Worm (Caenorhabditis elegans) whole organism, L2 larva: ENCODE results near the gene F08D12.3.

Experiments
- C34F6.9 ChIP-seq: fragments of 150-350 bp; optimal IDR thresholded peaks from 2 replicates; lab custom pipeline; 2014; ENCODE audit warnings: missing biosample characterization, missing genetic modification characterization
- Y55F3AM.14 ChIP-seq: fragments of 200-800 bp; sonication (Bioruptor generic); optimal IDR thresholded peaks from 2 replicates; lab custom pipeline; 2018; ENCODE audit warnings: mild to moderate bottlenecking, missing genetic modification characterization, missing compliant biosample characterization
- ZK546.5 ChIP-seq: sonication (generic microtip); optimal IDR thresholded peaks from 2 replicates; lab custom pipeline; 2017; ENCODE audit warnings: missing biosample characterization, missing genetic modification characterization
- alr-1 ChIP-seq: fragments of 150-350 bp; optimal IDR thresholded peaks from 2 replicates; lab custom pipeline; 2014; ENCODE audit warnings: missing biosample characterization, missing genetic modification characterization
- aly-2 ChIP-seq: fragments of 150-350 bp; optimal IDR thresholded peaks from 2 replicates; lab custom pipeline; 2014; ENCODE audit warnings: missing biosample characterization, missing genetic modification characterization
- ama-1 ChIP-seq: fragments of 150-350 bp; optimal IDR thresholded peaks from 2 replicates; lab custom pipeline; 2018; ENCODE audit warnings: inconsistent platforms
- blmp-1 ChIP-seq: sonication (generic microtip); optimal IDR thresholded peaks from 2 replicates; lab custom pipeline; 2017; ENCODE audit warnings: missing genetic modification characterization, mild to moderate bottlenecking, missing compliant biosample characterization, antibody characterized with exemption, moderate library complexity; ENCODE audit not compliant: insufficient read depth
- ceh-16 ChIP-seq: fragments of 150-350 bp; optimal IDR thresholded peaks from 2 replicates; lab custom pipeline; 2014; ENCODE audit warnings: missing biosample characterization, missing genetic modification characterization
- ceh-82 ChIP-seq: fragments of 150-350 bp; optimal IDR thresholded peaks from 2 replicates; lab custom pipeline; 2014; ENCODE audit warnings: missing biosample characterization, missing genetic modification characterization
- crh-2 ChIP-seq: sonication (generic microtip); optimal IDR thresholded peaks from 2 replicates; lab custom pipeline; 2017; ENCODE audit warnings: missing biosample characterization, missing genetic modification characterization
- dmd-4 ChIP-seq: sonication (generic microtip); optimal IDR thresholded peaks from 2 replicates; lab custom pipeline; 2017; ENCODE audit warnings: missing biosample characterization, missing genetic modification characterization
- egl-27 ChIP-seq: sonication (generic microtip); optimal IDR thresholded peaks from 3 replicates; lab custom pipeline; 2017; ENCODE audit warnings: missing biosample characterization, missing genetic modification reagents, missing genetic modification characterization
- elt-1 ChIP-seq: fragments of 150-350 bp; optimal IDR thresholded peaks from 2 replicates; lab custom pipeline; 2014; ENCODE audit warnings: missing biosample characterization, missing genetic modification characterization
- elt-3 ChIP-seq: sonication (generic microtip); optimal IDR thresholded peaks from 2 replicates; lab custom pipeline; 2017; ENCODE audit warnings: missing biosample characterization, missing genetic modification characterization
- fos-1 ChIP-seq: fragments of 150-350 bp; optimal IDR thresholded peaks from 2 replicates; lab custom pipeline; 2014; ENCODE audit warnings: missing biosample characterization, missing genetic modification characterization
- gmeb-1 ChIP-seq: fragments of 150-350 bp; optimal IDR thresholded peaks from 2 replicates; lab custom pipeline; 2014; ENCODE audit warnings: missing biosample characterization, missing genetic modification characterization
- lin-11 ChIP-seq: fragments of 150-350 bp; sonication (generic microtip); optimal IDR thresholded peaks from 2 replicates; lab custom pipeline; 2014; ENCODE audit warnings: missing biosample characterization, missing genetic modification characterization, inconsistent platforms, mixed read lengths
- lin-13 ChIP-seq: fragments of 150-350 bp; optimal IDR thresholded peaks from 2 replicates; lab custom pipeline; 2014; ENCODE audit warnings: missing biosample characterization, missing genetic modification reagents, missing genetic modification characterization
- lin-39 ChIP-seq: fragments of 150-350 bp; optimal IDR thresholded peaks from 2 replicates; lab custom pipeline; 2014; ENCODE audit warnings: missing biosample characterization, missing genetic modification reagents, missing genetic modification characterization
- lsy-2 ChIP-seq, 2 experiments: fragments of 150-350 bp in 1 of 2; sonication (generic microtip) in 1 of 2; optimal IDR thresholded peaks; 2 replicates each; lab custom pipeline; 2014 to 2017; ENCODE audit warnings: missing biosample characterization in 2 of 2, missing genetic modification characterization in 2 of 2
- mdl-1 ChIP-seq, 2 experiments: fragments of 150-350 bp in 1 of 2; sonication (generic microtip) in 1 of 2; optimal IDR thresholded peaks; 2 replicates each; lab custom pipeline; 2017; ENCODE audit warnings: missing biosample characterization in 2 of 2, missing genetic modification characterization in 2 of 2
- nhr-10 ChIP-seq: sonication (generic microtip); optimal IDR thresholded peaks from 2 replicates; lab custom pipeline; 2017; ENCODE audit warnings: missing biosample characterization, missing genetic modification characterization
- nhr-12 ChIP-seq: fragments of 150-350 bp; optimal IDR thresholded peaks from 2 replicates; lab custom pipeline; 2014; ENCODE audit warnings: missing biosample characterization, missing genetic modification characterization
- nhr-21 ChIP-seq: fragments of 150-350 bp; optimal IDR thresholded peaks from 2 replicates; lab custom pipeline; 2014; ENCODE audit warnings: missing biosample characterization, missing genetic modification characterization
- nhr-23 ChIP-seq: fragments of 150-350 bp; optimal IDR thresholded peaks from 2 replicates; lab custom pipeline; 2014; ENCODE audit warnings: missing biosample characterization, missing genetic modification reagents, missing genetic modification characterization
- nhr-237 ChIP-seq: fragments of 150-350 bp; optimal IDR thresholded peaks from 2 replicates; lab custom pipeline; 2014; ENCODE audit warnings: missing biosample characterization, missing genetic modification characterization
- nhr-25 ChIP-seq: fragments of 150-350 bp; sonication (generic microtip); optimal IDR thresholded peaks from 3 replicates; lab custom pipeline; 2014; ENCODE audit warnings: missing biosample characterization, missing genetic modification characterization
- nhr-77 ChIP-seq: fragments of 150-350 bp; optimal IDR thresholded peaks from 2 replicates; lab custom pipeline; 2014; ENCODE audit warnings: missing biosample characterization, missing genetic modification characterization
- peb-1 ChIP-seq: fragments of 150-350 bp; optimal IDR thresholded peaks from 2 replicates; lab custom pipeline; 2014; ENCODE audit warnings: missing biosample characterization, missing genetic modification characterization
- sem-4 ChIP-seq: fragments of 150-350 bp; optimal IDR thresholded peaks from 2 replicates; lab custom pipeline; 2014; ENCODE audit warnings: missing biosample characterization, missing genetic modification reagents, missing genetic modification characterization
- skn-1 ChIP-seq: sonication (generic microtip); optimal IDR thresholded peaks from 2 replicates; lab custom pipeline; 2017; ENCODE audit warnings: missing biosample characterization, missing genetic modification characterization
- sma-3 ChIP-seq: sonication (generic microtip); optimal IDR thresholded peaks from 2 replicates; lab custom pipeline; 2016; ENCODE audit warnings: missing genetic modification reagents, missing genetic modification characterization, missing compliant biosample characterization
- snpc-4 ChIP-seq: fragments of 150-350 bp; optimal IDR thresholded peaks from 2 replicates; lab custom pipeline; 2014; ENCODE audit warnings: missing biosample characterization, missing genetic modification characterization
- unc-39 ChIP-seq: fragments of 150-350 bp; optimal IDR thresholded peaks from 2 replicates; lab custom pipeline; 2014; ENCODE audit warnings: missing biosample characterization, missing genetic modification characterization
- unc-55 ChIP-seq: fragments of 150-350 bp; sonication (generic microtip); optimal IDR thresholded peaks from 3 replicates; lab custom pipeline; 2014; ENCODE audit warnings: missing biosample characterization, missing genetic modification reagents, missing genetic modification characterization
- unc-62 ChIP-seq: fragments of 150-350 bp; optimal IDR thresholded peaks from 2 replicates; lab custom pipeline; 2014; ENCODE audit warnings: missing biosample characterization, missing genetic modification reagents, missing genetic modification characterization
- zag-1 ChIP-seq: fragments of 150-350 bp; optimal IDR thresholded peaks from 2 replicates; lab custom pipeline; 2014; ENCODE audit warnings: missing biosample characterization, missing genetic modification characterization
- ztf-1 ChIP-seq: fragments of 200-800 bp; sonication (Bioruptor generic); conservative IDR thresholded peaks from 2 replicates; pipeline ENCODE4 v1.3.6; 2022; ENCODE audit warnings: missing genetic modification characterization, missing compliant biosample characterization
- ztf-11 ChIP-seq: sonication (generic microtip); optimal IDR thresholded peaks from 2 replicates; lab custom pipeline; 2017; ENCODE audit warnings: missing biosample characterization, missing genetic modification characterization
- ztf-4 ChIP-seq: fragments of 150-350 bp; optimal IDR thresholded peaks from 2 replicates; lab custom pipeline; 2014; ENCODE audit warnings: missing biosample characterization, missing genetic modification characterization

Gene F08D12.3

ce11 chrII:2773534-2773933 is 5.8 kb upstream of the F08D12.3 start, which contains the start of gene sdz-9:
Gene sdz-9 (minus strand): TSS chrII:2773634.
- TF ChIP-seq nhr-21 (tag; lab: Kevin White, UChicago) (no peak), unc-62 (GFP tag; lab: Kevin White, UChicago) (no peak), lin-39 (tag; lab: Kevin White, UChicago) (no peak), ztf-1 (GFP tag; lab: Robert Waterston, UW) (no peak), lsy-2 (tag; optimal IDR thresholded peaks at IDR 0.05; lab: Kevin White, UChicago) (no peak), alr-1 (tag; lab: Kevin White, UChicago) (no peak), lin-11 (tag; lab: Kevin White, UChicago) (no peak), peb-1 (no peak), blmp-1 (tag; lab: Kevin White, UChicago) (no peak), nhr-237 (tag; lab: Kevin White, UChicago) (no peak), aly-2 (no peak), sem-4 (tag; lab: Kevin White, UChicago) (no peak), gmeb-1 (tag; lab: Kevin White, UChicago) (no peak), Y55F3AM.14 (GFP tag; lab: Kevin White, UChicago) (no peak), nhr-77 (tag; lab: Kevin White, UChicago) (no peak), unc-55 (GFP tag; lab: Kevin White, UChicago) (no peak)

- no peak for TF ChIP-seq ama-1
- no peak for TF ChIP-seq egl-27 (tag; lab: Kevin White, UChicago)
- no peak for TF ChIP-seq ztf-4 (tag; lab: Kevin White, UChicago)
- no peak for TF ChIP-seq nhr-10 (tag; lab: Kevin White, UChicago)
- TF ChIP-seq sma-3, result no peak
- no peak for TF ChIP-seq mdl-1 (tag; optimal IDR thresholded peaks at IDR 0.05; lab: Kevin White, UChicago)
- TF ChIP-seq nhr-23 (tag; lab: Kevin White, UChicago), result no peak
- no peak for TF ChIP-seq sem-4 (tag; lab: Kevin White, UChicago)
- no peak for TF ChIP-seq nhr-237 (tag; lab: Kevin White, UChicago)
- TF ChIP-seq ZK546.5 (tag; lab: Kevin White, UChicago), result no peak
- TF ChIP-seq unc-62 (GFP tag; lab: Kevin White, UChicago), result no peak
- no peak for TF ChIP-seq elt-1 (tag; lab: Kevin White, UChicago)
Measured at ce11 chrII:2774904-2775303, 4.4 kb upstream of the F08D12.3 start, which contains the start of gene fbxb-111. Gene fbxb-111 (minus strand): TSS chrII:2775004.

ce11 chrII:2777846-2778245 is 1.5 kb upstream of the F08D12.3 start, which contains the start of gene F08D12.4:
Gene F08D12.4 (plus strand): TSS chrII:2778146.
- TF ChIP-seq elt-3 (tag; lab: Kevin White, UChicago), result no peak
- TF ChIP-seq ceh-16 (tag; lab: Kevin White, UChicago), result no peak
- no peak for TF ChIP-seq ceh-82 (tag; lab: Kevin White, UChicago)
- no peak for TF ChIP-seq crh-2 (tag; lab: Kevin White, UChicago)
- no peak for TF ChIP-seq skn-1 (tag; lab: Kevin White, UChicago)
- TF ChIP-seq, all 48 proteins: peak for 0

ce11 chrII:2780804-2781203 is 1.5 kb downstream of the F08D12.3 start:
- TF ChIP-seq blmp-1 (tag; lab: Kevin White, UChicago) (no peak), snpc-4 (tag; lab: Kevin White, UChicago) (no peak), nhr-25 (tag; lab: Kevin White, UChicago) (no peak), unc-39 (tag; lab: Kevin White, UChicago) (no peak), ceh-82 (tag; lab: Kevin White, UChicago) (no peak), nhr-21 (tag; lab: Kevin White, UChicago) (no peak), lin-39 (tag; lab: Kevin White, UChicago) (no peak), ztf-1 (GFP tag; lab: Robert Waterston, UW) (no peak), zag-1 (tag; lab: Kevin White, UChicago) (no peak), ztf-11 (tag; lab: Kevin White, UChicago) (no peak), dmd-4 (no peak), fos-1 (tag; lab: Kevin White, UChicago) (no peak), crh-2 (tag; lab: Kevin White, UChicago) (no peak), nhr-12 (tag; lab: Kevin White, UChicago) (no peak), ztf-4 (tag; lab: Kevin White, UChicago) (no peak), lin-13 (no peak), egl-27 (tag; lab: Kevin White, UChicago) (no peak), lin-11 (tag; lab: Kevin White, UChicago) (no peak), elt-1 (tag; lab: Kevin White, UChicago) (no peak), C34F6.9 (tag; lab: Kevin White, UChicago) (no peak)
